Worm (Caenorhabditis elegans) whole organism, late embryonic: Measurements from ENCODE around the gene flp-27.

Experiments used
- C08G9.2 ChIP-seq: sonication (generic microtip); optimal IDR thresholded peaks from 2 replicates; lab custom pipeline; 2016; ENCODE audit warnings: mild to moderate bottlenecking, missing genetic modification characterization, moderate library complexity, missing compliant biosample characterization
- F13H6.1 ChIP-seq: sonication (generic microtip); optimal IDR thresholded peaks from 2 replicates; lab custom pipeline; 2016; ENCODE audit warnings: missing genetic modification characterization, missing compliant biosample characterization
- K02D7.2 ChIP-seq: sonication (generic microtip); optimal IDR thresholded peaks from 2 replicates; lab custom pipeline; 2017; ENCODE audit warnings: mild to moderate bottlenecking, missing genetic modification characterization, missing compliant biosample characterization
- ahr-1 ChIP-seq: sonication (generic microtip); optimal IDR thresholded peaks from 2 replicates; lab custom pipeline; 2016; ENCODE audit warnings: missing genetic modification characterization, missing compliant biosample characterization
- ama-1 ChIP-seq: fragments of 150-350 bp; optimal IDR thresholded peaks from 2 replicates; lab custom pipeline; 2014
- ceh-14 ChIP-seq: sonication (generic microtip); optimal IDR thresholded peaks from 2 replicates; lab custom pipeline; 2016; ENCODE audit warnings: missing genotype, missing genetic modification characterization, missing compliant biosample characterization
- ceh-18 ChIP-seq: sonication (generic microtip); optimal IDR thresholded peaks from 2 replicates; lab custom pipeline; 2016; ENCODE audit warnings: missing genetic modification characterization, missing compliant biosample characterization
- ceh-19 ChIP-seq: fragments of 200-800 bp; sonication (Bioruptor generic); optimal IDR thresholded peaks from 2 replicates; lab custom pipeline; 2018; ENCODE audit warnings: mild to moderate bottlenecking, missing genetic modification characterization, missing compliant biosample characterization
- ceh-2 ChIP-seq: sonication (generic microtip); optimal IDR thresholded peaks from 2 replicates; lab custom pipeline; 2016; ENCODE audit warnings: missing genotype, missing genetic modification characterization, missing compliant biosample characterization
- ceh-31 ChIP-seq: sonication (generic microtip); optimal IDR thresholded peaks from 2 replicates; lab custom pipeline; 2016; ENCODE audit warnings: missing genetic modification characterization, missing compliant biosample characterization
- ceh-9 ChIP-seq: sonication (generic microtip); optimal IDR thresholded peaks from 2 replicates; lab custom pipeline; 2016; ENCODE audit warnings: mild to moderate bottlenecking, missing genetic modification characterization, inconsistent platforms, missing compliant biosample characterization
- dmd-4 ChIP-seq: sonication (generic microtip); optimal IDR thresholded peaks from 2 replicates; lab custom pipeline; 2016; ENCODE audit warnings: borderline replicate concordance, missing genetic modification characterization, missing compliant biosample characterization
- elt-2 ChIP-seq: sonication (generic microtip); optimal IDR thresholded peaks from 2 replicates; lab custom pipeline; 2016; ENCODE audit warnings: missing genetic modification reagents, missing genetic modification characterization, missing compliant biosample characterization
- elt-4 ChIP-seq: sonication (generic microtip); optimal IDR thresholded peaks from 2 replicates; lab custom pipeline; 2016; ENCODE audit warnings: missing genetic modification characterization, missing compliant biosample characterization
- fkh-10 ChIP-seq: fragments of 150-350 bp; optimal IDR thresholded peaks from 2 replicates; lab custom pipeline; 2014; ENCODE audit warnings: missing biosample characterization, missing genetic modification reagents, missing genetic modification characterization
- gmeb-2 ChIP-seq: sonication (generic microtip); optimal IDR thresholded peaks from 2 replicates; lab custom pipeline; 2016; ENCODE audit warnings: missing genetic modification characterization, inconsistent platforms, missing compliant biosample characterization
- hlh-30 ChIP-seq: sonication (generic microtip); optimal IDR thresholded peaks from 2 replicates; lab custom pipeline; 2017; ENCODE audit warnings: antibody characterized with exemption, missing genetic modification characterization, missing compliant biosample characterization; ENCODE audit not compliant: insufficient read depth
- hlh-8 ChIP-seq: sonication (generic microtip); optimal IDR thresholded peaks from 2 replicates; lab custom pipeline; 2016; ENCODE audit warnings: missing genotype, missing genetic modification characterization, missing compliant biosample characterization
- lim-6 ChIP-seq: sonication (generic microtip); optimal IDR thresholded peaks from 2 replicates; lab custom pipeline; 2016; ENCODE audit warnings: missing genetic modification characterization, missing compliant biosample characterization
- lin-11 ChIP-seq: fragments of 200-800 bp; sonication (Bioruptor generic); optimal IDR thresholded peaks from 2 replicates; lab custom pipeline; 2018; ENCODE audit warnings: mild to moderate bottlenecking, missing genetic modification characterization, missing compliant biosample characterization
- madf-2 ChIP-seq: sonication (generic microtip); optimal IDR thresholded peaks from 2 replicates; lab custom pipeline; 2017; ENCODE audit warnings: missing genetic modification characterization, missing compliant biosample characterization
- nfya-1 ChIP-seq: sonication (generic microtip); optimal IDR thresholded peaks from 2 replicates; lab custom pipeline; 2017; ENCODE audit warnings: missing genetic modification characterization, mild to moderate bottlenecking, missing compliant biosample characterization, antibody characterized with exemption, moderate library complexity
- nhr-232 ChIP-seq: sonication (generic microtip); optimal IDR thresholded peaks from 2 replicates; lab custom pipeline; 2016; ENCODE audit warnings: missing genetic modification characterization, missing compliant biosample characterization
- npax-4 ChIP-seq: sonication (generic microtip); optimal IDR thresholded peaks from 2 replicates; lab custom pipeline; 2016; ENCODE audit warnings: missing genetic modification characterization, missing compliant biosample characterization
- odd-2 ChIP-seq: sonication (generic microtip); optimal IDR thresholded peaks from 2 replicates; lab custom pipeline; 2017; ENCODE audit warnings: antibody characterized with exemption, mild to moderate bottlenecking, missing genetic modification characterization, missing compliant biosample characterization
- pat-9 ChIP-seq: fragments of 200-800 bp; sonication (Bioruptor generic); optimal IDR thresholded peaks from 2 replicates; lab custom pipeline; 2018; ENCODE audit warnings: mild to moderate bottlenecking, missing genetic modification characterization, moderate library complexity, missing compliant biosample characterization
- pax-1 ChIP-seq: fragments of 150-350 bp; optimal IDR thresholded peaks from 2 replicates; lab custom pipeline; 2014; ENCODE audit warnings: missing biosample characterization, missing genetic modification characterization
- pha-2 ChIP-seq: sonication (generic microtip); optimal IDR thresholded peaks from 2 replicates; lab custom pipeline; 2017; ENCODE audit warnings: mild to moderate bottlenecking, missing genetic modification characterization, missing compliant biosample characterization
- pqm-1 ChIP-seq: sonication (generic microtip); optimal IDR thresholded peaks from 2 replicates; lab custom pipeline; 2016; ENCODE audit warnings: missing genetic modification characterization, missing compliant biosample characterization
- pros-1 ChIP-seq: fragments of 150-350 bp; optimal IDR thresholded peaks from 2 replicates; lab custom pipeline; 2014; ENCODE audit warnings: missing biosample characterization, missing genetic modification reagents, missing genetic modification characterization
- ref-2 ChIP-seq: sonication (generic microtip); optimal IDR thresholded peaks from 2 replicates; lab custom pipeline; 2016; ENCODE audit warnings: missing genetic modification characterization, missing compliant biosample characterization
- rnt-1 ChIP-seq: sonication (generic microtip); optimal IDR thresholded peaks from 2 replicates; lab custom pipeline; 2016; ENCODE audit warnings: missing genetic modification characterization, missing compliant biosample characterization
- sdc-2 ChIP-seq: sonication (generic microtip); optimal IDR thresholded peaks from 2 replicates; lab custom pipeline; 2016; ENCODE audit warnings: missing genotype, missing genetic modification characterization, missing compliant biosample characterization
- sox-4 ChIP-seq: sonication (generic microtip); optimal IDR thresholded peaks from 2 replicates; lab custom pipeline; 2017; ENCODE audit warnings: mild to moderate bottlenecking, missing genetic modification characterization, inconsistent platforms, missing compliant biosample characterization
- tbx-2 ChIP-seq: sonication (generic microtip); optimal IDR thresholded peaks from 2 replicates; lab custom pipeline; 2016; ENCODE audit warnings: missing genetic modification characterization, missing compliant biosample characterization
- tbx-7 ChIP-seq: sonication (generic microtip); optimal IDR thresholded peaks from 2 replicates; lab custom pipeline; 2016; ENCODE audit warnings: missing genotype, missing genetic modification characterization, missing compliant biosample characterization
- ttx-3 ChIP-seq: sonication (generic microtip); optimal IDR thresholded peaks from 2 replicates; lab custom pipeline; 2016; ENCODE audit warnings: missing genetic modification reagents, missing genetic modification characterization, missing compliant biosample characterization
- unc-55 ChIP-seq: sonication (generic microtip); optimal IDR thresholded peaks from 2 replicates; lab custom pipeline; 2017; ENCODE audit warnings: missing biosample characterization, missing genetic modification reagents, missing genetic modification characterization
- unc-86 ChIP-seq: sonication (generic microtip); optimal IDR thresholded peaks from 2 replicates; lab custom pipeline; 2016; ENCODE audit warnings: missing genetic modification characterization, missing compliant biosample characterization
- ztf-16 ChIP-seq: sonication (generic microtip); optimal IDR thresholded peaks from 2 replicates; lab custom pipeline; 2017; ENCODE audit warnings: missing genetic modification characterization, missing compliant biosample characterization

Gene flp-27

ce11 chrII:5688959-5689358 is 8.2 kb downstream of the flp-27 start, which contains the start of gene C25H3.11:
Gene C25H3.11, minus strand, starts transcription at chrII:5689040.
- peak; percentile 5 for TF ChIP-seq ama-1
- TF ChIP-seq sdc-2 (tag; lab: Kevin White, UChicago) = no peak
- peak; percentile 35 for TF ChIP-seq ceh-2 (tag; lab: Kevin White, UChicago)
- no peak for TF ChIP-seq nhr-232 (tag; lab: Kevin White, UChicago)
- TF ChIP-seq F13H6.1 (tag; lab: Kevin White, UChicago) = no peak
- peak; percentile 55 for TF ChIP-seq hlh-30 (tag; lab: Kevin White, UChicago)
- TF ChIP-seq odd-2 (tag; lab: Kevin White, UChicago) = no peak
- TF ChIP-seq tbx-7 = no peak
- no peak for TF ChIP-seq C08G9.2 (tag; lab: Kevin White, UChicago)
- TF ChIP-seq, all 69 proteins: peak for 3

DNA sequence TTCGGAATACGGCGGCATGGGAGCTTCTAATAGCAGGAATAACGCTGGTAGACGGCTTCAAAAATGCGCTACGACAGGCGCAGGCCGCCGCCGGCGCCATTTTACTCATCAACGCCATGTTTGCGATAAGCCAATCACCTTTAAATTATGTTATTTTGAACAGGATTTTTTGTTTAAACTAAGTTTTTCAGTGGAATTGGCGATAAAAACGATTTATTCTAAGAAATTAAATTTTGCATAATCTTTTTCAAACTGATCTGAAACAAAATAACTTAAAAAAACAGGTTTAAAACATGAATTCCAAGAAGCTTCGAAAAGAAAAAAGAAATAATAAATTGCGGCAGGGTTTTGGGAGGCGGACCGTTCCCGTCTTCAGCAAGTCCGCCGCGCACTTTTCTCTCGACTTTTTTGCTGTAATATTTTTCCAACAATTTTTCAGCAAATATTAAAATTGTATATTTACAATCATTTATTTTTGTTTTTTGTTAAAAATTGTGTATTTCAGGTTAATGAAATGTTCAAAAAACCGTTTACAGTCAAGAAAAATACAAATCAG is 10.5 kb downstream of the flp-27 start, which contains the start of the genes ndub-5 and eif-2D:
Gene ndub-5, minus strand, starts transcription at position 138 of the 556 bp plus-strand sequence.
Gene eif-2D, plus strand, starts transcription at position 506 of the 556 bp plus-strand sequence.
- peak; percentile 8 for TF ChIP-seq ttx-3 (tag; lab: Kevin White, UChicago)
- peak; percentile 26 for TF ChIP-seq tbx-2 (tag; lab: Kevin White, UChicago)
- TF ChIP-seq pat-9 (tag; lab: Kevin White, UChicago) = no peak
- TF ChIP-seq ceh-14 = peak; percentile 28
- TF ChIP-seq elt-2 = peak; percentile 83
- peak; percentile 13 for TF ChIP-seq nfya-1
- no peak for TF ChIP-seq ref-2 (tag; lab: Kevin White, UChicago)
- TF ChIP-seq ceh-31 (tag; lab: Kevin White, UChicago) = peak; percentile 33

DNA sequence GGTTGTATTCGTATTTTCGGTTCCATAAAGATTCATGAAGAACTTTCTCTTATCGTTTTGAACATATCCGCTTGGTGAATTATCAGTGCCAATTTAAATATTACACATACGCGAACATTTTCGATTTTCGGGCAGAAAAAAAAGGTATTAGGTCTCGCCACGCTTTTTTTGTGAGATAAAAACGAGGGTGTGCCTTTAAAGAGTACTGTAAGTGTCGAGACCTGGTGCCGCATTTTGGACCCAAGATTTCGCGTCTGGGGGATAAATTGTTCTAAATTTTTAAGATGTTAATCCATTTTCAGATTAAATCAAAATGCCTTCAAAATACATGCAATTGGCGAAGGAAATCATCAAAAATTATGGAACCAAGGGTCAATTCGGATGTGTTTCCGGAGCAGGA is 13.1 kb downstream of the flp-27 start, which contains the start of gene C25H3.3:
Gene C25H3.3, plus strand, starts transcription at position 301 of the 400 bp plus-strand sequence.
- TF ChIP-seq pax-1 (tag; lab: Kevin White, UChicago) (no peak), pros-1 (tag; lab: Kevin White, UChicago) (no peak), ztf-16 (tag; lab: Kevin White, UChicago) (no peak), ama-1 (no peak), pat-9 (tag; lab: Kevin White, UChicago) (no peak), rnt-1 (tag; lab: Kevin White, UChicago) (no peak), lin-11 (tag; lab: Kevin White, UChicago) (no peak), unc-86 (tag; lab: Kevin White, UChicago) (no peak), sox-4 (tag; lab: Kevin White, UChicago) (no peak), gmeb-2 (tag; lab: Kevin White, UChicago) (no peak), fkh-10 (GFP tag; lab: Kevin White, UChicago) (no peak), ceh-14 (no peak), ahr-1 (tag; lab: Kevin White, UChicago) (no peak), hlh-30 (tag; lab: Kevin White, UChicago) (no peak), ceh-18 (tag; lab: Kevin White, UChicago) (no peak)

ce11 chrII:5694798-5695197 is 14.0 kb downstream of the flp-27 start, which contains the start of gene C25H3.14:
Gene C25H3.14, plus strand, starts transcription at chrII:5695098.
- TF ChIP-seq ama-1 = no peak
- TF ChIP-seq sdc-2 (tag; lab: Kevin White, UChicago) = no peak
- TF ChIP-seq nhr-232 (tag; lab: Kevin White, UChicago) = no peak
- TF ChIP-seq K02D7.2 (tag; lab: Kevin White, UChicago) = no peak
- TF ChIP-seq hlh-8 (tag; lab: Kevin White, UChicago) = no peak
- no peak for TF ChIP-seq lim-6 (tag; lab: Kevin White, UChicago)
- TF ChIP-seq tbx-7 = no peak
- TF ChIP-seq ceh-2 (tag; lab: Kevin White, UChicago) = no peak
- TF ChIP-seq ceh-9 = no peak
- no peak for TF ChIP-seq elt-4

ce11 chrII:5696218-5696617 is 15.4 kb downstream of the flp-27 start:
- TF ChIP-seq dmd-4 (tag; lab: Kevin White, UChicago) (no peak), C08G9.2 (tag; lab: Kevin White, UChicago) (no peak), odd-2 (tag; lab: Kevin White, UChicago) (no peak), ttx-3 (tag; lab: Kevin White, UChicago) (no peak), pqm-1 (tag; lab: Kevin White, UChicago) (no peak), gmeb-2 (tag; lab: Kevin White, UChicago) (no peak), madf-2 (tag; lab: Kevin White, UChicago) (no peak), pha-2 (tag; lab: Kevin White, UChicago) (no peak), ref-2 (tag; lab: Kevin White, UChicago) (no peak), ceh-19 (GFP tag; lab: Kevin White, UChicago) (no peak), unc-55 (no peak), npax-4 (tag; lab: Kevin White, UChicago) (no peak)
